Worm (Caenorhabditis elegans) whole organism, L4/young adult: ENCODE measurements around the gene plc-3.

Experiments used
- W03F9.2 ChIP-seq: fragments of 150-350 bp; optimal IDR thresholded peaks from 2 replicates; lab custom pipeline; 2014; ENCODE audit warnings: missing biosample characterization, missing genetic modification characterization
- dao-5 ChIP-seq: sonication (generic microtip); optimal IDR thresholded peaks from 2 replicates; lab custom pipeline; 2016; ENCODE audit warnings: missing genotype, missing genetic modification characterization, moderate library complexity, missing compliant biosample characterization
- him-1 ChIP-seq: sonication (generic microtip); optimal IDR thresholded peaks from 2 replicates; lab custom pipeline; 2016; ENCODE audit warnings: missing genotype, missing genetic modification reagents, missing genetic modification characterization, missing compliant biosample characterization

plc-3 gene

DNA sequence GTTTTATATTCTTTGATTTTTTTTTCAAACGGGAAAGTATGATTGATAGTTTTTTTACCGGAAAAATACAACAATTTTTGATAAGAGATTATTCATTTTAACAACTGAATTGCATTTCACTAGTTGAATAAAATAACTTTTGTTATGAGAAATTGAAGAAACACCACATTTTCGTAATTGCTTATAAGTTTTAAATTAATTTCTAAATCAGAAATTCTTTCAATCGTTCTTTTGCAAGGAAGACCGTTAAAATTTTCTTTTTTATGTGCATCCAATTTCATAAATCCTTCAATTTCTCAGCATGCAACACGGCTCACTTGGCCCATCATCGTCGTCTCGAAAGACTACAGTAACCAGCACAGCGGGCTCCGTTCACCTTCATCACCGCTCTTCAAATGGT is at the start of gene plc-3:
Gene plc-3 (plus strand): TSS at position 301 of the 400 bp plus-strand sequence.
- TF ChIP-seq him-1 (tag; lab: Kevin White, UChicago) (no peak), W03F9.2 (tag; lab: Kevin White, UChicago) (no peak), dao-5 (tag; lab: Kevin White, UChicago) (no peak)

ce11 chrII:10174338-10174737 is 48.3 kb upstream of the plc-3 start, which contains the start of gene F33H1.4:
Gene F33H1.4 (plus strand): TSS chrII:10174648.
- TF ChIP-seq dao-5 (tag; lab: Kevin White, UChicago) = no peak
- TF ChIP-seq W03F9.2 (tag; lab: Kevin White, UChicago) = no peak
- peak; percentile 22 for TF ChIP-seq him-1 (tag; lab: Kevin White, UChicago)

DNA sequence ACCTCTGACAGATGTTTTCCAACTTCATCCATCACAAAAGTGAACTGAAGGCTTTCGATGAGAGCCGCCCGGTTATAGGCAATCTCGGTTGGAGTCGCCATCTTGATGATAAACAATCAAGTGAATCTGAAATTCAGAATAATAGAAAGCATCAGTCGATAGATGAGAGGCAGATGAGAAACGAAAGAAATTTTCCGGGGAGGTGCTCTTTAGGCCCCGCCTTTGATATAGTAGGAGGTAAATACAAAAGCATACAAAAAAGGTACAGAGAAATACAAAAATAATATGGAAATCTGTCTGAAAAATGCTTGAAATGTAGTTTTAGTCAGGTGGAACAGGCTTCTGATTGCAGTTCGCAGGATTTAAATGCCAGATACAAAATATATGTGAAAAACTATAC is 40.0 kb upstream of the plc-3 start, which contains the start of gene srd-1:
Gene srd-1 (minus strand): TSS at position 101 of the 400 bp plus-strand sequence.
- TF ChIP-seq dao-5 (tag; lab: Kevin White, UChicago) = no peak
- no peak for TF ChIP-seq him-1 (tag; lab: Kevin White, UChicago)
- no peak for TF ChIP-seq W03F9.2 (tag; lab: Kevin White, UChicago)

ce11 chrII:10187808-10188207 is 34.9 kb upstream of the plc-3 start, which contains the start of gene srd-2:
Gene srd-2 (minus strand): TSS chrII:10187908.
- TF ChIP-seq him-1 (tag; lab: Kevin White, UChicago) = no peak
- TF ChIP-seq W03F9.2 (tag; lab: Kevin White, UChicago) = no peak
- TF ChIP-seq dao-5 (tag; lab: Kevin White, UChicago) = no peak

ce11 chrII:10189369-10189768 is 33.3 kb upstream of the plc-3 start, which contains the start of gene cdc-25.4:
Gene cdc-25.4 (minus strand): TSS chrII:10189469.
- TF ChIP-seq dao-5 (tag; lab: Kevin White, UChicago) (no peak), him-1 (tag; lab: Kevin White, UChicago) (no peak), W03F9.2 (tag; lab: Kevin White, UChicago) (no peak)

- TF ChIP-seq dao-5 (tag; lab: Kevin White, UChicago) (no peak), him-1 (tag; lab: Kevin White, UChicago) (no peak), W03F9.2 (tag; lab: Kevin White, UChicago) (no peak)
Measured at ce11 chrII:10192207-10192606, 30.5 kb upstream of the plc-3 start, which contains the start of gene R05H5.7. Gene R05H5.7 (plus strand): TSS chrII:10192507.

- TF ChIP-seq W03F9.2 (tag; lab: Kevin White, UChicago) = no peak
- no peak for TF ChIP-seq him-1 (tag; lab: Kevin White, UChicago)
- no peak for TF ChIP-seq dao-5 (tag; lab: Kevin White, UChicago)
Measured at ce11 chrII:10194605-10195004, 28.1 kb upstream of the plc-3 start, which contains the start of gene srb-6. Gene srb-6 (plus strand): TSS chrII:10194905.

DNA sequence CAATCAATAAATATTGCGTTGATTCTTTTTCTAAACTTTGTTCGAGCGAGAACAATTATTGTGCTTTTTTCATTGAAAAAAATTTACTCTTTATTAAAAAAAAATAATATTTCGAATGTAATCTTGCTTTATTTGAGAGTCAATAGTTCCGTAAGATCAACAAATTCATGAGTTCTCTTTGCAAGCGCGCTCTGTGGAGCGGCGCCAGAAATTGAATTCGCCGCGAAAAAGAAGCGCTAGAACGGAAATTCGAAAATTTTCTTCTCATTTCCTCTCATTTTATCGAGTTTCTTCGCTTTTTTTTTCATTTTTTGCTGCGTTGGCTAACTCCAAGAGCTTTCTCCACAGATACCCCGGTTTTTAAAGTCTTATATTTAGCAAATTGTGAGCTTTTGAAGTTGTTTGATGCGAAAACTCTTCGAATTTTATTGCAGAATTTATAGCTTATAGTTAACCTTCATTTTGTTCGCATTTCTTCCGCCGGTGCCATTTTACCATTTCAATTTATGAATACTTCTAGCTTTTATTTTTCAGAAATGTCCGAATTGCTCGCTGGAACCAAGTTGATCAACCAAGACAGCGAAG is 25.5 kb upstream of the plc-3 start, which contains the start of gene R05H5.3:
Gene R05H5.3 (plus strand): TSS at position 535 of the 585 bp plus-strand sequence.
- TF ChIP-seq dao-5 (tag; lab: Kevin White, UChicago) (no peak), W03F9.2 (tag; lab: Kevin White, UChicago) (peak; percentile 49), him-1 (tag; lab: Kevin White, UChicago) (peak; percentile 16)

ce11 chrII:10198486-10198885 is 24.2 kb upstream of the plc-3 start:
- TF ChIP-seq dao-5 (tag; lab: Kevin White, UChicago) (no peak), W03F9.2 (tag; lab: Kevin White, UChicago) (no peak), him-1 (tag; lab: Kevin White, UChicago) (no peak)

DNA sequence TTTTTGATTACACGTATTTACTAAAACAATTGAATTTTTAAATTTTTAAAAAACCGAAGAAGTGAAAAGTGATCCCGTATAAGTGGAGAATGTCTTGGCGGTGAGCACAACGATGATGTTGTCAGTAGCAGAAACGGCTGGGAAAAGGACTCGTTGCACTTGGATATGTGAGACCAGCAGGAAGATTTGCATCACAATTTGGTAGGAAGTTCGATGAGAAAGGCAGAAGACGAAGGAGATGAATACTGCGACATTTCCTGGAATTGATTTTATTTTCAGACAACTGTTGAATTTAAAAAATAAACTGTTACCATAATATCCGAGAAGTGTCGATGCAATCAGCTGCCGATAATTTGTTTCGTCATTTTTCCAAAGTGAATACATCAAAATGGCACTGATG is 22.8 kb upstream of the plc-3 start, which contains the start of gene R05H5.4:
Gene R05H5.4 (minus strand): TSS at position 101 of the 400 bp plus-strand sequence.
- TF ChIP-seq dao-5 (tag; lab: Kevin White, UChicago) (no peak), him-1 (tag; lab: Kevin White, UChicago) (no peak), W03F9.2 (tag; lab: Kevin White, UChicago) (no peak)

ce11 chrII:10200759-10201158 is 21.9 kb upstream of the plc-3 start, which contains the start of gene arv-1:
Gene arv-1 (minus strand): TSS chrII:10200823.
- TF ChIP-seq dao-5 (tag; lab: Kevin White, UChicago) (no peak), W03F9.2 (tag; lab: Kevin White, UChicago) (peak; percentile 74), him-1 (tag; lab: Kevin White, UChicago) (peak; percentile 34)

ce11 chrII:10202275-10202674 is 20.4 kb upstream of the plc-3 start:
- TF ChIP-seq him-1 (tag; lab: Kevin White, UChicago) = no peak
- no peak for TF ChIP-seq dao-5 (tag; lab: Kevin White, UChicago)
- TF ChIP-seq W03F9.2 (tag; lab: Kevin White, UChicago) = no peak

DNA sequence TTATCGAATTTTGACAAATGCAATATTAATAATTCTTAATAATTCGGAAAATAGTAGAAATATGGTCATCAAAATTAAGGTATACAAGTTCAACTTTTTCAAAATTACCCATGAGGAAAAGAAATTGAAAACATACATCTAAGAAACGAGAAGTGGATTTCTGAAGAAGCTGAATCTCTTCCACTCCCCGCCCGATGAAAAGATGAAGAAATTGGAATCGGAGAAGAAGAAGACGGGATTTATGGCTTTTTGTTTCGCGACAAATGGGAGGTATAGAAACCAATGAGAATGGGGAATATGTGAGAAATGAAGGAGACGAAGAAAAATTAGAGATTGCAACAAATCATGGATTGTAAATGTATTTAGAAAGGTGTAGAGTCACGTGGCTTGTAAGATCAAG is 19.6 kb upstream of the plc-3 start:
- no peak for TF ChIP-seq him-1 (tag; lab: Kevin White, UChicago)
- no peak for TF ChIP-seq W03F9.2 (tag; lab: Kevin White, UChicago)
- no peak for TF ChIP-seq dao-5 (tag; lab: Kevin White, UChicago)
